In the genomic region with DNA sequence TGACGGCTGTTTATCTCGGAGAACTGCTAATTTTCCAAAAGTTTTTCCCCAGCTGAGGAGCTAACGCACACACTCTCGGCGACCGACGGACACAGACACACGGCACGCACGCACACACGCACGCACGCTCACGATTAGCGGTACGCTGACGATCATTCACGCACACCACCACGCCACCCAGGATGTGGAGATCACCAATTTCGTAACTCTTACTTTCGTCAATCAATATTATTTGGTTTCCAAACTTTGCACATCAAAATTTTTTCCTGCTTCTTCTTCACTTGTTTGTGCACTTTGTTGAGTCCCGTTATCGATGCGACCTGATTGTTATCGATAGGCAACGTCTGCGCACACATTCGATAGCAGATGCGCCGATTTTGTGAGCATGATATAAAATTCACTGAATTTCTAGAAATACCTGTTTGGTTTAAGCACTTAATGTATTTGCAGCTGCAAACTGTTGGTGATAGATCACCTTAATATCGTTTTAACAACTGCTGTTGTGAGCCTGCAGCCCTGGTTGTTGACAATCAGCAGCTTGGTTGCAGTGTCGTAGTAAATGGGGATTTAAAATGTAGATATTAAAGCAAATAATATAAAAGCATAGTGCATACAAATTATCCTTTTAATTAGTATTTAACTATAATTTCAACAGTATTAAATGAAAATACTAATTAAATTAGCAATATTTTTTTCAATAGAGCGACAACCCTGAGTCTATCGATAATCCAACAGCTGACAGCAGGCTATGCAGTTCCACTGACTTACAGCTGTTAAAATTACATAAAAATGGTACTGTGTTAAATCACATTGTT, we compare ENCODE assay signal across 1 fruit fly cellular context.
TF ChIP-seq lines count a peak whose summit lies in the region.

A gene (plus strand): TSS at position 51 of the 815 bp plus-strand sequence.
A gene (minus strand): TSS at position 288 of the 815 bp plus-strand sequence.

TF ChIP-seq in whole organism, embryonic, 481 proteins besides CTCF, POLR2A, EP300 and RAD21 (continued from another document and continues in another):
- TF ChIP-seq Bteb2 (GFP tag; optimal IDR thresholded peaks at IDR 0.05; lab: Kevin White, UChicago) (peak; percentile 85), CG6689 (GFP tag; IDR thresholded peaks at IDR 0.05; lab: Robert Waterston, UW) (peak; percentile 90), psq (GFP tag; optimal IDR thresholded peaks at IDR 0.05; lab: Kevin White, UChicago) (peak; percentile 64), CG16813 (GFP tag; IDR thresholded peaks at IDR 0.05; lab: Robert Waterston, UW; ENCODE audit: partially characterized antibody) (peak; percentile 89), schlank (tag; optimal IDR thresholded peaks at IDR 0.05; lab: Kevin White, UChicago) (peak; percentile 65), CG8765 (GFP tag; IDR thresholded peaks at IDR 0.05; lab: Robert Waterston, UW) (peak; percentile 70), Dp (GFP tag; optimal IDR thresholded peaks at IDR 0.05; lab: Kevin White, UChicago) (peak; percentile 25), CG14860 (GFP tag; IDR thresholded peaks at IDR 0.05; lab: Robert Waterston, UW; ENCODE audit: partially characterized antibody) (peak; percentile 83), vfl (GFP tag; optimal IDR thresholded peaks at IDR 0.05; lab: Kevin White, UChicago) (peak; percentile 55), abd-A (tag; optimal IDR thresholded peaks at IDR 0.05; lab: Kevin White, UChicago) (peak; percentile 75), HLH54F (GFP tag; optimal IDR thresholded peaks at IDR 0.05; lab: Kevin White, UChicago) (peak; percentile 81), CG13624 (GFP tag; optimal IDR thresholded peaks at IDR 0.05; lab: Kevin White, UChicago) (peak; percentile 81), CG10462 (GFP tag; optimal IDR thresholded peaks at IDR 0.05; lab: Kevin White, UChicago) (peak; percentile 81), Blimp-1 (GFP tag; optimal IDR thresholded peaks at IDR 0.05; lab: Kevin White, UChicago) (peak; percentile 88), CG12769 (tag; optimal IDR thresholded peaks at IDR 0.05; lab: Kevin White, UChicago) (peak; percentile 94), CG11695 (GFP tag; IDR thresholded peaks at IDR 0.05; lab: Robert Waterston, UW) (peak; percentile 91), CG6765 (GFP tag; optimal IDR thresholded peaks at IDR 0.05; lab: Kevin White, UChicago) (peak; percentile 83), CG13424 (tag; optimal IDR thresholded peaks at IDR 0.05; lab: Kevin White, UChicago) (peak; percentile 93), CG4424 (GFP tag; optimal IDR thresholded peaks at IDR 0.05; lab: Kevin White, UChicago) (peak; percentile 88), Ssrp (tag; optimal IDR thresholded peaks at IDR 0.05; lab: Kevin White, UChicago) (peak; percentile 86), Dip2 (GFP tag; IDR thresholded peaks at IDR 0.05; lab: Robert Waterston, UW) (peak; percentile 12; the same call in 1 of the 2 replicates), CG3838 (GFP tag; optimal IDR thresholded peaks at IDR 0.05; lab: Kevin White, UChicago) (peak; percentile 70), jumu (GFP tag; optimal IDR thresholded peaks at IDR 0.05; lab: Kevin White, UChicago) (peak; percentile 74), CG10147 (GFP tag; optimal IDR thresholded peaks at IDR 0.05; lab: Kevin White, UChicago) (peak; percentile 51), CG8281 (tag; optimal IDR thresholded peaks at IDR 0.05; lab: Kevin White, UChicago) (peak; percentile 62), sna (GFP tag; IDR thresholded peaks at IDR 0.05; lab: Robert Waterston, UW; ENCODE audit: partially characterized antibody) (peak; percentile 86), pros (GFP tag; optimal IDR thresholded peaks at IDR 0.05; lab: Kevin White, UChicago) (no peak), Opbp (GFP tag; IDR thresholded peaks at IDR 0.05; lab: Robert Waterston, UW; ENCODE audit: partially characterized antibody) (peak; percentile 81), pum (GFP tag; optimal IDR thresholded peaks at IDR 0.05; lab: Kevin White, UChicago) (peak; percentile 70), Spps (tag; optimal IDR thresholded peaks at IDR 0.05; lab: Kevin White, UChicago) (peak; percentile 37), odd (GFP tag; optimal IDR thresholded peaks at IDR 0.05; lab: Kevin White, UChicago) (peak; percentile 69), nau (GFP tag; optimal IDR thresholded peaks at IDR 0.05; lab: Kevin White, UChicago) (peak; percentile 63), HmgZ (tag; optimal IDR thresholded peaks at IDR 0.05; lab: Kevin White, UChicago) (peak; percentile 92), nom (GFP tag; optimal IDR thresholded peaks at IDR 0.05; lab: Kevin White, UChicago) (peak; percentile 14), Hr39 (optimal IDR thresholded peaks at IDR 0.05; lab: Kevin White, UChicago) (peak; percentile 94), CG31365 (tag; optimal IDR thresholded peaks at IDR 0.05; lab: Kevin White, UChicago) (peak; percentile 57), caup (GFP tag; optimal IDR thresholded peaks at IDR 0.05; lab: Kevin White, UChicago; ENCODE audit: severe bottlenecking) (peak; percentile 83), ro (GFP tag; IDR thresholded peaks at IDR 0.05; lab: Robert Waterston, UW) (peak; percentile 45; the same call in 1 of the 2 replicates), MTF-1 (GFP tag; optimal IDR thresholded peaks at IDR 0.05; lab: Kevin White, UChicago; ENCODE audit: borderline replicate concordance) (peak; percentile 76), emc (GFP tag; optimal IDR thresholded peaks at IDR 0.05; lab: Kevin White, UChicago) (peak; percentile 65), dm (GFP tag; optimal IDR thresholded peaks at IDR 0.05; lab: Kevin White, UChicago) (peak; percentile 67), toy (GFP tag; IDR thresholded peaks at IDR 0.05; lab: Robert Waterston, UW) (peak; percentile 87), CG33213 (GFP tag; optimal IDR thresholded peaks at IDR 0.05; lab: Kevin White, UChicago) (peak; percentile 77), CHES-1-like (GFP tag; optimal IDR thresholded peaks at IDR 0.05; lab: Kevin White, UChicago) (peak; percentile 88), bab2 (GFP tag; optimal IDR thresholded peaks at IDR 0.05; lab: Kevin White, UChicago) (peak; percentile 88), Sox100B (GFP tag; optimal IDR thresholded peaks at IDR 0.05; lab: Kevin White, UChicago) (peak; percentile 79), CG2889 (GFP tag; IDR thresholded peaks at IDR 0.05; lab: Robert Waterston, UW) (peak; percentile 83; the same call in 2 of the 3 replicates), CG12219 (GFP tag; optimal IDR thresholded peaks at IDR 0.05; lab: Kevin White, UChicago) (peak; percentile 77), CG8388 (GFP tag; optimal IDR thresholded peaks at IDR 0.05; lab: Kevin White, UChicago) (peak; percentile 81), bsh (GFP tag; optimal IDR thresholded peaks at IDR 0.05; lab: Kevin White, UChicago) (peak in 1 of 2 experiments; percentile 94), amos (GFP tag; IDR thresholded peaks at IDR 0.05; lab: Robert Waterston, UW; ENCODE audit: partially characterized antibody) (peak; percentile 80; the same call in 1 of the 2 replicates), CG31441 (GFP tag; IDR thresholded peaks at IDR 0.05; lab: Robert Waterston, UW) (peak; percentile 84), Atf3 (GFP tag; optimal IDR thresholded peaks at IDR 0.05; lab: Kevin White, UChicago) (peak; percentile 77), CG10267 (tag; optimal IDR thresholded peaks at IDR 0.05; lab: Kevin White, UChicago) (peak; percentile 85), CG9797 (GFP tag; optimal IDR thresholded peaks at IDR 0.05; lab: Kevin White, UChicago) (peak; percentile 60), Bdp1 (GFP tag; optimal IDR thresholded peaks at IDR 0.05; lab: Kevin White, UChicago) (peak; percentile 80), crp (GFP tag; optimal IDR thresholded peaks at IDR 0.05; lab: Kevin White, UChicago) (peak; percentile 96 to 99), pita (GFP tag; optimal IDR thresholded peaks at IDR 0.05; lab: Kevin White, UChicago) (no peak), CG10543 (GFP tag; optimal IDR thresholded peaks at IDR 0.05; lab: Kevin White, UChicago) (peak; percentile 89), Sry-δ (GFP tag; optimal IDR thresholded peaks at IDR 0.05; lab: Kevin White, UChicago) (peak; percentile 84), ssp (GFP tag; IDR thresholded peaks at IDR 0.05; lab: Robert Waterston, UW) (peak; percentile 77), pfk (GFP tag; optimal IDR thresholded peaks at IDR 0.05; lab: Kevin White, UChicago) (peak; percentile 7), gt (GFP tag; IDR thresholded peaks at IDR 0.05; lab: Robert Waterston, UW) (peak; percentile 45), ken (GFP tag; IDR thresholded peaks at IDR 0.05; lab: Robert Waterston, UW) (peak; percentile 93), CG6654 (GFP tag; optimal IDR thresholded peaks at IDR 0.05; lab: Kevin White, UChicago) (peak; percentile 28), sug (tag; optimal IDR thresholded peaks at IDR 0.05; lab: Kevin White, UChicago) (peak; percentile 88), cg (GFP tag; optimal IDR thresholded peaks at IDR 0.05; lab: Kevin White, UChicago) (peak; percentile 91), Eip74EF (GFP tag; optimal IDR thresholded peaks at IDR 0.05; lab: Kevin White, UChicago) (peak in 1 of 2 experiments; percentile 70), kay (GFP tag; optimal IDR thresholded peaks at IDR 0.05; lab: Kevin White, UChicago) (peak; percentile 84), yki (optimal IDR thresholded peaks at IDR 0.05; lab: Kevin White, UChicago) (no peak), wek (GFP tag; optimal IDR thresholded peaks at IDR 0.05; lab: Kevin White, UChicago) (no peak), CG14667 (GFP tag; IDR thresholded peaks at IDR 0.05; lab: Robert Waterston, UW) (peak; percentile 81), chn (GFP tag; optimal IDR thresholded peaks at IDR 0.05; lab: Kevin White, UChicago) (peak; percentile 85), D19B (GFP tag; optimal IDR thresholded peaks at IDR 0.05; lab: Kevin White, UChicago) (peak; percentile 27), bigmax (GFP tag; optimal IDR thresholded peaks at IDR 0.05; lab: Kevin White, UChicago) (no peak), CG4404 (GFP tag; IDR thresholded peaks at IDR 0.05; lab: Robert Waterston, UW) (peak; percentile 79), CG7786 (GFP tag; optimal IDR thresholded peaks at IDR 0.05; lab: Kevin White, UChicago) (peak; percentile 84), MBD-R2 (GFP tag; IDR thresholded peaks at IDR 0.05; lab: Robert Waterston, UW) (peak; percentile 81), CG17186 (GFP tag; optimal IDR thresholded peaks at IDR 0.05; lab: Kevin White, UChicago) (peak; percentile 97), CG9876 (GFP tag; optimal IDR thresholded peaks at IDR 0.05; lab: Kevin White, UChicago) (peak; percentile 58), gfzf (GFP tag; optimal IDR thresholded peaks at IDR 0.05; lab: Kevin White, UChicago) (peak; percentile 42), CG6175 (GFP tag; IDR thresholded peaks at IDR 0.05; lab: Robert Waterston, UW) (peak; percentile 83), CG2120 (GFP tag; optimal IDR thresholded peaks at IDR 0.05; lab: Kevin White, UChicago) (peak; percentile 96), vvl (GFP tag; IDR thresholded peaks at IDR 0.05; lab: Robert Waterston, UW) (peak; percentile 94), CG8924 (tag; optimal IDR thresholded peaks at IDR 0.05; lab: Kevin White, UChicago) (peak; percentile 95), Doc2 (GFP tag; IDR thresholded peaks at IDR 0.05; lab: Robert Waterston, UW) (no peak), Vsx1 (GFP tag; optimal IDR thresholded peaks at IDR 0.05; lab: Kevin White, UChicago) (peak; percentile 59), Abd-B (GFP tag; optimal IDR thresholded peaks at IDR 0.05; lab: Kevin White, UChicago) (peak; percentile 90), chinmo (GFP tag; IDR thresholded peaks at IDR 0.05; lab: Robert Waterston, UW; ENCODE audit: partially characterized antibody) (peak; percentile 76; the same call in 2 of the 4 replicates), CG14965 (GFP tag; optimal IDR thresholded peaks at IDR 0.05; lab: Kevin White, UChicago; ENCODE audit: borderline replicate concordance) (peak; percentile 9), CG15479 (GFP tag; optimal IDR thresholded peaks at IDR 0.05; lab: Kevin White, UChicago) (peak; percentile 12), HLHmδ (GFP tag; optimal IDR thresholded peaks at IDR 0.05; lab: Kevin White, UChicago) (no peak), cad (GFP tag; optimal IDR thresholded peaks at IDR 0.05; lab: Kevin White, UChicago) (no peak), Tbp (GFP tag; optimal IDR thresholded peaks at IDR 0.05; lab: Kevin White, UChicago) (no peak), CG9437 (GFP tag; optimal IDR thresholded peaks at IDR 0.05; lab: Kevin White, UChicago) (peak; percentile 70), sd (tag; optimal IDR thresholded peaks at IDR 0.05; lab: Kevin White, UChicago) (peak; percentile 58), CG32532 (GFP tag; IDR thresholded peaks at IDR 0.05; lab: Robert Waterston, UW) (peak; percentile 94), sisA (GFP tag; IDR thresholded peaks at IDR 0.05; lab: Robert Waterston, UW) (peak; percentile 90), CG2712 (tag; optimal IDR thresholded peaks at IDR 0.05; lab: Kevin White, UChicago) (peak; percentile 89), crc (GFP tag; optimal IDR thresholded peaks at IDR 0.05; lab: Kevin White, UChicago) (peak; percentile 60), vnd (GFP tag; IDR thresholded peaks at IDR 0.05; lab: Robert Waterston, UW; ENCODE audit: partially characterized antibody) (peak; percentile 86), CG15514 (GFP tag; optimal IDR thresholded peaks at IDR 0.05; lab: Kevin White, UChicago) (peak; percentile 80), CG30020 (tag; optimal IDR thresholded peaks at IDR 0.05; lab: Kevin White, UChicago) (peak; percentile 73), CG4328 (GFP tag; optimal IDR thresholded peaks at IDR 0.05; lab: Kevin White, UChicago) (peak; percentile 85), Nf-YA (GFP tag; IDR thresholded peaks at IDR 0.05; lab: Robert Waterston, UW) (peak; percentile 76), cato (GFP tag; optimal IDR thresholded peaks at IDR 0.05; lab: Kevin White, UChicago; ENCODE audit: borderline replicate concordance) (peak; percentile 82), Kr (GFP tag; optimal IDR thresholded peaks at IDR 0.05; lab: Kevin White, UChicago) (no peak), D (optimal IDR thresholded peaks at IDR 0.05; lab: Kevin White, UChicago) (peak; percentile 63), D (GFP tag; optimal IDR thresholded peaks at IDR 0.05; lab: Kevin White, UChicago) (peak; percentile 70), Neu2 (GFP tag; optimal IDR thresholded peaks at IDR 0.05; lab: Kevin White, UChicago; ENCODE audit: borderline replicate concordance) (peak; percentile 60), CG18011 (GFP tag; optimal IDR thresholded peaks at IDR 0.05; lab: Kevin White, UChicago) (peak; percentile 81), CG12104 (GFP tag; optimal IDR thresholded peaks at IDR 0.05; lab: Kevin White, UChicago) (peak; percentile 73), Ada2b (GFP tag; IDR thresholded peaks at IDR 0.05; lab: Robert Waterston, UW) (peak; percentile 88), maf-S (GFP tag; optimal IDR thresholded peaks at IDR 0.05; lab: Kevin White, UChicago) (no peak), CG8478 (optimal IDR thresholded peaks at IDR 0.05; lab: Kevin White, UChicago) (no peak), CG31388 (GFP tag; optimal IDR thresholded peaks at IDR 0.05; lab: Kevin White, UChicago) (peak; percentile 82), danr (GFP tag; IDR thresholded peaks at IDR 0.05; lab: Robert Waterston, UW) (peak; percentile 44)
